Worm (Caenorhabditis elegans) whole organism, L1 larva: Measurements from ENCODE around the gene F29B9.5.

Experiments used
- Y116A8C.19 ChIP-seq: sonication (generic microtip); optimal IDR thresholded peaks from 2 replicates; lab custom pipeline; 2016; ENCODE audit warnings: missing compliant biosample characterization, missing genetic modification characterization, borderline replicate concordance
- ceh-63 ChIP-seq: fragments of 200-800 bp; sonication (Bioruptor generic); optimal IDR thresholded peaks from 2 replicates; lab custom pipeline; 2018; ENCODE audit warnings: mild to moderate bottlenecking, missing genetic modification characterization, missing compliant biosample characterization
- grh-1 ChIP-seq: fragments of 200-800 bp; sonication (Bioruptor generic); IDR thresholded peaks from 2 replicates; pipeline ENCODE4 v1.3.6; 2022; ENCODE audit warnings: missing genetic modification reagents, missing genetic modification characterization, missing compliant biosample characterization
- isw-1 ChIP-seq: fragments of 200-800 bp; sonication (Bioruptor generic); IDR thresholded peaks from 2 replicates; pipeline ENCODE4 v1.3.6; 2022; ENCODE audit warnings: missing genetic modification characterization, missing compliant biosample characterization
- nhr-237 ChIP-seq: fragments of 150-350 bp; optimal IDR thresholded peaks from 2 replicates; lab custom pipeline; 2014; ENCODE audit warnings: missing biosample characterization, missing genetic modification characterization
- snpc-4 ChIP-seq: fragments of 150-350 bp; optimal IDR thresholded peaks from 2 replicates; lab custom pipeline; 2014; ENCODE audit warnings: missing biosample characterization, missing genetic modification characterization

DNA sequence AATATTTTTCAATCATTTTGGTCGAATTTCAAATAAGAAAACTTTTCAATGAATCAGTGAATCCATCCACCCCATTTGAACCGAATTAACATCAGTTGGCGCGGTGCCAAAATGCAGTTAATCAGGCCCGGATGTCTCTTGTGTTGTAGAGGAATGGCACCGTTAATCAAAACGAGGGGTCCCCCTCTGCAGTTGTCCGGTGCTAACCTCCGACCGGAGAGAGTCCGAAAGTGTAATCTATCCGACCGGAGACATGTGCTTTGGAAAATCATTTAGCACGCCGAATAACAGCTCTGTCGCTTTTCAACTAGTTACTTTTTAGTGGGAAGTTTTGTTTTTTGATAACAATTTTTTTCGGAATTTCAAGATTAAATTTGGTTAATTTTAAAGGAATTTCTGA, 7.0 kb upstream of the F29B9.5 start:
- no peak for TF ChIP-seq ceh-63
- no peak for TF ChIP-seq isw-1 (GFP tag; lab: Robert Waterston, UW)
- no peak for TF ChIP-seq nhr-237
- no peak for TF ChIP-seq Y116A8C.19 (tag; lab: Kevin White, UChicago)
- no peak for TF ChIP-seq grh-1 (GFP tag; lab: Robert Waterston, UW)
- TF ChIP-seq snpc-4 (tag; lab: Kevin White, UChicago): no peak
